Comparison of ENCODE assay signal across 2 fruit fly cellular contexts in genomic region chrX:19785403-19785802, dm6.
TF ChIP-seq lines count a peak whose summit lies in the region.

No protein-coding gene starts in this region.

- no peak for TF ChIP-seq CTCF in whole organism, embryonic (GFP tag; optimal IDR thresholded peaks at IDR 0.05; lab: Kevin White, UChicago)

TF ChIP-seq in whole organism, embryonic, 481 proteins besides CTCF, POLR2A, EP300 and RAD21:
- TF ChIP-seq cg (GFP tag; optimal IDR thresholded peaks at IDR 0.05; lab: Kevin White, UChicago), result peak; percentile 1
- TF ChIP-seq CG7839 (tag; optimal IDR thresholded peaks at IDR 0.05; lab: Kevin White, UChicago), result no peak
- no peak for TF ChIP-seq Xrp1 (GFP tag; IDR thresholded peaks at IDR 0.05; lab: Robert Waterston, UW)
- TF ChIP-seq Nf-YA (GFP tag; IDR thresholded peaks at IDR 0.05; lab: Robert Waterston, UW), result no peak
- peak; percentile 51 for TF ChIP-seq CG1832 (GFP tag; optimal IDR thresholded peaks at IDR 0.05; lab: Kevin White, UChicago)
- no peak for TF ChIP-seq HLHmδ (GFP tag; optimal IDR thresholded peaks at IDR 0.05; lab: Kevin White, UChicago)
- TF ChIP-seq Aef1 (GFP tag; IDR thresholded peaks at IDR 0.05; lab: Robert Waterston, UW), result no peak
- TF ChIP-seq sd (tag; optimal IDR thresholded peaks at IDR 0.05; lab: Kevin White, UChicago), result no peak
- no peak for TF ChIP-seq pan (optimal IDR thresholded peaks at IDR 0.05; lab: Kevin White, UChicago)
- TF ChIP-seq pan (GFP tag; optimal IDR thresholded peaks at IDR 0.05 in 1 of 2, IDR thresholded peaks at IDR 0.05 in 1 of 2), result no peak
- no peak for TF ChIP-seq CG3281 (GFP tag; optimal IDR thresholded peaks at IDR 0.05; lab: Kevin White, UChicago)
- peak; percentile 71 for TF ChIP-seq cad (GFP tag; optimal IDR thresholded peaks at IDR 0.05; lab: Kevin White, UChicago)
- TF ChIP-seq CG13296 (GFP tag; optimal IDR thresholded peaks at IDR 0.05; lab: Kevin White, UChicago), result no peak
- no peak for TF ChIP-seq CG1529 (GFP tag; optimal IDR thresholded peaks at IDR 0.05; lab: Kevin White, UChicago)
- peak; percentile 48; the same call in 1 of the 2 replicates for TF ChIP-seq crol (GFP tag; IDR thresholded peaks at IDR 0.05; lab: Robert Waterston, UW)
- 0 out of 3 replicates have a peak, but pooled peaks have one; percentile 21 for TF ChIP-seq sr (GFP tag; IDR thresholded peaks at IDR 0.05; lab: Robert Waterston, UW)
- TF ChIP-seq ash1 (GFP tag; optimal IDR thresholded peaks at IDR 0.05; lab: Kevin White, UChicago), result no peak
- TF ChIP-seq nau (GFP tag; optimal IDR thresholded peaks at IDR 0.05; lab: Kevin White, UChicago), result no peak
- TF ChIP-seq CG12744 (GFP tag; optimal IDR thresholded peaks at IDR 0.05; lab: Kevin White, UChicago), result no peak
- no peak for TF ChIP-seq slbo (GFP tag; IDR thresholded peaks at IDR 0.05; lab: Robert Waterston, UW)
- peak; percentile 6 for TF ChIP-seq Med (GFP tag; lab: Kevin White, UChicago)
- TF ChIP-seq Ets65A (GFP tag; lab: Kevin White, UChicago), result peak; percentile 11
- no peak for TF ChIP-seq CG10565 (GFP tag; optimal IDR thresholded peaks at IDR 0.05; lab: Kevin White, UChicago)
- TF ChIP-seq CG12391 (tag; optimal IDR thresholded peaks at IDR 0.05; lab: Kevin White, UChicago), result no peak
- TF ChIP-seq vvl (GFP tag; IDR thresholded peaks at IDR 0.05; lab: Robert Waterston, UW), result peak; percentile 26; the same call in 1 of the 2 replicates

TF ChIP-seq in whole organism, wandering third instar larva, 38 proteins besides CTCF, POLR2A, EP300 and RAD21:
- TF ChIP-seq psq (GFP tag; optimal IDR thresholded peaks at IDR 0.05; lab: Kevin White, UChicago), result peak; percentile 62
- TF ChIP-seq woc (GFP tag; optimal IDR thresholded peaks at IDR 0.05; lab: Kevin White, UChicago), result no peak

Comparison
In these comparisons a context has a peak if more than half of its experiments do, and no peak if none do; other contexts are left out.
1. Of the 10 proteins assayed by ChIP-seq in both whole organism, embryonic and whole organism, wandering third instar larva: peak only in whole organism, embryonic: none; only in whole organism, wandering third instar larva: psq; in both: none; in neither: 9.